Fruit fly (Drosophila melanogaster): ENCODE data around the gene crp.
A peak's percentile ranks its signal among the peaks of the same experiment; 100 is the strongest.

Gene crp

DNA sequence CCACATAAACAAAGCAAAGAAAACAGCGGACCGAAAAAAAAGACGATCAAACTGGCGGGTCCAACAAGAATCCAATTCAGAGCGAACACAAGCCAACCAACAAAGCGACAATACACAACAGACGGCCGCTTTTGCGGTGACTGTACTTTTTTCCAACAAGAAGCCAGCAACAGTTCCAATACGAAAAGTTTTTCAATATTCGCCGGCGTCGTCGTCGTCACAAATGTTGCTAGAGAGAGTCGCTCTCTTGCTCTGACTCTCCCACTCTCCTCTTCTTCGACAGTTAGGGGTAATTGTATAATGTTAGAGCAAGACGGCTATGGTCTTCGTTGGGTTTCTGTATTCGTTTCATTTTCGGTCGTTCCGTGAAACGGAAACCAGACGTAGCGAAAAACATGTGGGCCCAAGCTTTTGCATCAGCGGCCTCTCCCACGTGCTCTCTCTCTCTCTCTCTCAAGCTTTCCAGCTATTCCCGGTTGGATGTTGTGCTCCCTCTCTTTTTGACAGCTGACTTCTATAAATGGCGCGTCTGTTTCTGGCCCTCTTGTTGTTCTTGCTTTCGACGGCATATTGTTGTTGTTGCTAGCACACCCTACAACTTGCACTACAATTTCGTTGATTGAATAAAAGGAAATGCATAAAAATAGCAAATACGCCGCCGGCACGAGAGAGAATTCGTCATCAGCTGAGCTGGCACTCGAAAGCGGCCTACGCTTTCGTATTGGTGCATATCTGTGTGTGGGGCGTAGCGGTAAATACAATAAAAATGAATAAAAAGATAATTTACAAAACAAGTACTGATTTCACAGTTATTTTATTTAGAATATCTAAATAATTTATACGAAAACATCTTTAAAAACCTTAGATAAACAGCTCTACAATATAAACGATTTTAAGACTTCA lies 18.0 kb downstream of the crp start (continued):
- TF ChIP-seq sens-2 (GFP tag; IDR thresholded peaks at IDR 0.05) = no peak
- no peak for TF ChIP-seq eve (GFP tag; optimal IDR thresholded peaks at IDR 0.05)
- peak; percentile 97 for TF ChIP-seq Fer1 (GFP tag; optimal IDR thresholded peaks at IDR 0.05)
- TF ChIP-seq CG12155 (GFP tag; optimal IDR thresholded peaks at IDR 0.05) = no peak
- peak; percentile 27 for TF ChIP-seq gsb-n (tag; optimal IDR thresholded peaks at IDR 0.05)
- TF ChIP-seq Doc3 (GFP tag; IDR thresholded peaks at IDR 0.05; ENCODE audit: partially characterized antibody) = no peak
- no peak for TF ChIP-seq knrl (GFP tag; IDR thresholded peaks at IDR 0.05; ENCODE audit: partially characterized antibody)
- no peak for TF ChIP-seq Ssrp (tag; optimal IDR thresholded peaks at IDR 0.05)
- TF ChIP-seq Ada2b (GFP tag; IDR thresholded peaks at IDR 0.05) = no peak
- TF ChIP-seq tio (GFP tag; optimal IDR thresholded peaks at IDR 0.05) = no peak
- no peak for TF ChIP-seq CG10321 (GFP tag; IDR thresholded peaks at IDR 0.05)
- peak; percentile 71 for TF ChIP-seq CG2116 (GFP tag; optimal IDR thresholded peaks at IDR 0.05)
- peak; percentile 44 for TF ChIP-seq CG11398 (GFP tag; optimal IDR thresholded peaks at IDR 0.05)
- no peak for TF ChIP-seq CG31441 (GFP tag; IDR thresholded peaks at IDR 0.05)
- no peak for TF ChIP-seq Dll (GFP tag; IDR thresholded peaks at IDR 0.05; ENCODE audit: partially characterized antibody)
- no peak for TF ChIP-seq Dref (GFP tag; IDR thresholded peaks at IDR 0.05)
- no peak for TF ChIP-seq ttk (GFP tag; IDR thresholded peaks at IDR 0.05)
- TF ChIP-seq chif (GFP tag; optimal IDR thresholded peaks at IDR 0.05) = no peak
- TF ChIP-seq CG2712 (tag; optimal IDR thresholded peaks at IDR 0.05) = peak; percentile 53
- TF ChIP-seq CG30403 (GFP tag; optimal IDR thresholded peaks at IDR 0.05) = no peak
- peak; percentile 36 for TF ChIP-seq CG10979 (tag; optimal IDR thresholded peaks at IDR 0.05)
- peak; percentile 73 for TF ChIP-seq Nf-YC (tag; optimal IDR thresholded peaks at IDR 0.05)
- TF ChIP-seq Med (GFP tag) = peak; percentile 96
- peak; percentile 85 for TF ChIP-seq lbe (GFP tag; optimal IDR thresholded peaks at IDR 0.05)
- TF ChIP-seq C15 (GFP tag; IDR thresholded peaks at IDR 0.05) = no peak
- peak; percentile 94 for TF ChIP-seq abd-A (tag; optimal IDR thresholded peaks at IDR 0.05)
- TF ChIP-seq GATAe (GFP tag; conservative IDR thresholded peaks at IDR 0.05) = no peak
- no peak for TF ChIP-seq Poxn (GFP tag; IDR thresholded peaks at IDR 0.05)
- TF ChIP-seq dan (GFP tag; IDR thresholded peaks at IDR 0.05) = no peak
- TF ChIP-seq CG7839 (tag; optimal IDR thresholded peaks at IDR 0.05) = peak; percentile 57
- TF ChIP-seq kni (GFP tag; optimal IDR thresholded peaks at IDR 0.05) = peak; percentile 93
- no peak for TF ChIP-seq cas (GFP tag; IDR thresholded peaks at IDR 0.05)
- peak; percentile 35 for TF ChIP-seq CG3163 (GFP tag; optimal IDR thresholded peaks at IDR 0.05)
- TF ChIP-seq disco-r (GFP tag; optimal IDR thresholded peaks at IDR 0.05) = no peak
- TF ChIP-seq CG31388 (GFP tag; optimal IDR thresholded peaks at IDR 0.05) = no peak
- TF ChIP-seq CG12744 (GFP tag; optimal IDR thresholded peaks at IDR 0.05) = no peak
- TF ChIP-seq CG4328 (GFP tag; optimal IDR thresholded peaks at IDR 0.05) = peak; percentile 93
- peak; percentile 78 for TF ChIP-seq sug (tag; optimal IDR thresholded peaks at IDR 0.05)
- TF ChIP-seq stwl (tag; optimal IDR thresholded peaks at IDR 0.05) = no peak
- TF ChIP-seq Dbx (GFP tag; IDR thresholded peaks at IDR 0.05) = no peak
- TF ChIP-seq CG14710 (tag; optimal IDR thresholded peaks at IDR 0.05) = peak; percentile 25
- TF ChIP-seq esg (GFP tag; conservative IDR thresholded peaks at IDR 0.05) = no peak
- TF ChIP-seq CG13287 (GFP tag; IDR thresholded peaks at IDR 0.05; ENCODE audit: partially characterized antibody) = no peak
- TF ChIP-seq CG6791 (GFP tag; IDR thresholded peaks at IDR 0.05; ENCODE audit: partially characterized antibody) = no peak
- TF ChIP-seq Gsc (GFP tag; IDR thresholded peaks at IDR 0.05) = no peak
- TF ChIP-seq Doc2 (GFP tag; IDR thresholded peaks at IDR 0.05) = no peak
- TF ChIP-seq CG11093 (GFP tag; IDR thresholded peaks at IDR 0.05) = no peak
- no peak for TF ChIP-seq ara (GFP tag; IDR thresholded peaks at IDR 0.05)
- TF ChIP-seq HmgD (GFP tag; optimal IDR thresholded peaks at IDR 0.05) = peak; percentile 45
- TF ChIP-seq jigr1 (GFP tag; IDR thresholded peaks at IDR 0.05) = no peak

All from whole organism, embryonic.